Worm (Caenorhabditis elegans): ENCODE measurements around the gene olrn-1.
A peak's percentile ranks its signal among the peaks of the same experiment; 100 is the strongest.

The olrn-1 gene

DNA sequence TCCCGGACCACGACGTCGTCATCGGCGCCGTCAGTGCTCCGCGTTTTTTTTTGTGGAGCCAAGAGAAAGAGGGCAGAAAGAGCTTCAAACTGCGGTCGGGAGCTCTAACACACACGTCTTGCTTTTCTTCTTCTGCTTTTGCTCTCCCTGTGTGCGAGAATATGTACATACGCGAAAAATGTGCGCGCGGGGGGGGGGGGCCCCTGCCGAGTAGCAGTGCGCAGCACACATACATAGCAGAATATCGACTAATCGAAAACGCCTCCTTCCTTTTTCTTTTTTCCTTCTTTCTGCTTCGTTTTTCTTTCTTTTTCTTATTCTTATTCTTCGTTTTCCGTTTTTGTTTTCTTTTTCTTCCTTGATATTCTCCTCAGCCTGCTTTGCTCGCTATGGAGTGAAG lies 29.2 kb downstream of the olrn-1 start (continued):
- TF ChIP-seq fkh-10 (GFP tag; optimal IDR thresholded peaks at IDR 0.05) (peak; percentile 22), lin-39 (tag; optimal IDR thresholded peaks at IDR 0.05) (no peak), sox-4 (tag; optimal IDR thresholded peaks at IDR 0.05) (no peak), nhr-90 (tag; optimal IDR thresholded peaks at IDR 0.05; ENCODE audit: poor library complexity) (no peak), nhr-47 (tag; optimal IDR thresholded peaks at IDR 0.05) (peak; percentile 41), nhr-85 (tag) (no peak), snpc-4 (tag; optimal IDR thresholded peaks at IDR 0.05) (no peak), lsy-2 (tag; optimal IDR thresholded peaks at IDR 0.05) (peak in 1 of 2 experiments; percentile 17), grh-1 (GFP tag; IDR thresholded peaks at IDR 0.05) (no peak), hlh-4 (tag; optimal IDR thresholded peaks at IDR 0.05) (no peak), nhr-237 (tag; optimal IDR thresholded peaks at IDR 0.05) (no peak), lin-35 (GFP tag; optimal IDR thresholded peaks at IDR 0.05) (no peak), dsc-1 (tag; optimal IDR thresholded peaks at IDR 0.05) (no peak), unc-98 (GFP tag; IDR thresholded peaks at IDR 0.05) (no peak), mep-1 (tag; optimal IDR thresholded peaks at IDR 0.05) (no peak), unc-86 (tag; optimal IDR thresholded peaks at IDR 0.05) (peak; percentile 44), ets-5 (GFP tag; IDR thresholded peaks at IDR 0.05) (no peak), jun-1 (tag; optimal IDR thresholded peaks at IDR 0.05) (no peak), ztf-4 (tag; optimal IDR thresholded peaks at IDR 0.05) (no peak), C04F5.9 (tag; optimal IDR thresholded peaks at IDR 0.05) (no peak), ceh-88 (GFP tag; IDR thresholded peaks at IDR 0.05) (no peak), Y116A8C.19 (tag; optimal IDR thresholded peaks at IDR 0.05; ENCODE audit: borderline replicate concordance) (no peak), tbx-2 (tag; optimal IDR thresholded peaks at IDR 0.05) (peak; percentile 50), xbp-1 (tag; optimal IDR thresholded peaks at IDR 0.05) (no peak), efl-1 (optimal IDR thresholded peaks at IDR 0.05) (no peak), efl-1 (GFP tag; optimal IDR thresholded peaks at IDR 0.05 in 1 of 2) (peak in 1 of 2 experiments; percentile 55), mef-2 (tag; optimal IDR thresholded peaks at IDR 0.05) (no peak), ceh-8 (GFP tag; optimal IDR thresholded peaks at IDR 0.05) (no peak), nhr-71 (tag; optimal IDR thresholded peaks at IDR 0.05) (peak; percentile 40), rnt-1 (tag; optimal IDR thresholded peaks at IDR 0.05) (no peak), isw-1 (GFP tag; IDR thresholded peaks at IDR 0.05) (no peak; the same call in 1 of the 2 replicates), fkh-8 (tag; optimal IDR thresholded peaks at IDR 0.05) (peak; percentile 71)

DNA sequence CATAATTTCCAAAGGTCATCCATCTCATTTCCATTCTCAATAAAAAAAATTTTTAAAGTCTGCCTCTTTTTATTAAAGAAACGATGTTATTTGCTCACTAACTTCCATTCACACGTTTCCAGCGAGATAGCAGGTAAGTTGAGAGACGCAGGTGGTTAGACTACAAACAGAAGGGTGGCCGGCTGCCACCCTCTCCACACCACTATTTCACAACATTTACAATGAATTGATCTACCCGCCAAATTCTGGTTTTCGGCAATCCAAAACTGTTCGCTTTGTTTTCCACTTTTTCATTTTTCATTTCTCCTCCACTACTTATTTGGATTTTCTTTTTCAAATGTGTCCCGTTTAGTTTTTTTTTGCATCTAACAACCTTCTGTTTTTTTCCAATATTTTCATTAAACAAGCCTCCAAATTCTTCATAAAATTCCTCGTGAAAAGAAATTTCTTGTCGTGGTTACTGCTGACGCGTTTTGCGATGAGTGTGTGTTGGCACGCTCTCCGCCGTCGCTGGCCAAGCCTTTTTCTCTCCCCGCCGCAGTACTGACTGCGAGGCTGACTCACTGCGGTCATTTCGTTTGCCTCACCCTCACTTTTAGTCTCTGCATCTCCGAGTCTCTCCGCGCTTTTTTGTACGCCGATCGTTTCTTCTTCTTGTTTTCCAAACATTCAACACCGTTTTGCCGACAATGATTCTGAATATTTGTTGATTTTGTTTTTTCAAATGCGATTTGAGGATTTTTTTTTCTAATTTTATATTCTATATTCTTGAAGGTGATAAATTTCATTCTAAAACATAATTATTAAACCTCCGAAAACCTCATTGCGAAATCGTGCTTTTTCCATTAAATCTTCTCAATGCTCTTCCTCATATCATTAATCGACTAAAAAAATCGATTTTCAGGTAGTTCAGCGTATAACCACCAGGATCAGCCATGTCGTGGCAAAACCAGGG lies 30.8 kb downstream of the olrn-1 start, which contains the start of gene dyn-1:
Gene dyn-1 (plus strand): TSS at position 905 of the 955 bp plus-strand sequence.
- peak; percentile 47 for TF ChIP-seq xbp-1 (tag; optimal IDR thresholded peaks at IDR 0.05)
- TF ChIP-seq dpl-1 (GFP tag; optimal IDR thresholded peaks at IDR 0.05), result peak; percentile 1 to 66 (median 46)
- TF ChIP-seq efl-3 (GFP tag; optimal IDR thresholded peaks at IDR 0.05), result no peak
- TF ChIP-seq nhr-71 (tag; optimal IDR thresholded peaks at IDR 0.05), result peak; percentile 86
- peak; percentile 69 for TF ChIP-seq tbx-2 (tag; optimal IDR thresholded peaks at IDR 0.05)
- TF ChIP-seq ces-1 (GFP tag; optimal IDR thresholded peaks at IDR 0.05), result no peak
- TF ChIP-seq pag-3 (tag; optimal IDR thresholded peaks at IDR 0.05; ENCODE audit: borderline replicate concordance, insufficient read depth), result peak; percentile 77
- peak; percentile 91 for TF ChIP-seq nhr-85 (tag)
- TF ChIP-seq tlp-1 (tag; optimal IDR thresholded peaks at IDR 0.05), result no peak
- peak; percentile 39 for TF ChIP-seq zip-4 (GFP tag; optimal IDR thresholded peaks at IDR 0.05)
- no peak for TF ChIP-seq nhr-84 (tag; optimal IDR thresholded peaks at IDR 0.05)
- TF ChIP-seq ceh-90 (tag; optimal IDR thresholded peaks at IDR 0.05), result no peak
- TF ChIP-seq ceh-88 (GFP tag; IDR thresholded peaks at IDR 0.05), result no peak
- TF ChIP-seq elt-3 (tag; optimal IDR thresholded peaks at IDR 0.05), result peak in 1 of 6 experiments; percentile 35
- peak; percentile 58 to 80 for TF ChIP-seq lin-35 (GFP tag; optimal IDR thresholded peaks at IDR 0.05)
- no peak for TF ChIP-seq nhr-237 (tag; optimal IDR thresholded peaks at IDR 0.05)
- TF ChIP-seq nhr-20 (tag; optimal IDR thresholded peaks at IDR 0.05), result peak; percentile 84
- TF ChIP-seq dsc-1 (tag; optimal IDR thresholded peaks at IDR 0.05), result peak; percentile 58
- peak; percentile 88 for TF ChIP-seq lin-14 (GFP tag; optimal IDR thresholded peaks at IDR 0.05)
- no peak for TF ChIP-seq ceh-63 (GFP tag; optimal IDR thresholded peaks at IDR 0.05)
- peak; percentile 38 for TF ChIP-seq nhr-77 (tag; optimal IDR thresholded peaks at IDR 0.05)
- no peak for TF ChIP-seq lin-39 (tag; optimal IDR thresholded peaks at IDR 0.05)
- no peak for TF ChIP-seq fkh-10 (GFP tag; optimal IDR thresholded peaks at IDR 0.05)
- TF ChIP-seq nhr-12 (tag; optimal IDR thresholded peaks at IDR 0.05), result no peak
- TF ChIP-seq grh-1 (GFP tag; IDR thresholded peaks at IDR 0.05), result peak; percentile 49
- TF ChIP-seq nhr-76 (tag; optimal IDR thresholded peaks at IDR 0.05), result no peak
- peak; percentile 62 to 72 for TF ChIP-seq lsy-2 (tag; optimal IDR thresholded peaks at IDR 0.05)
- peak; percentile 38 to 41 for TF ChIP-seq efl-1 (optimal IDR thresholded peaks at IDR 0.05)
- peak; percentile 17 to 86 for TF ChIP-seq efl-1 (GFP tag; optimal IDR thresholded peaks at IDR 0.05 in 1 of 2)
- TF ChIP-seq C16A3.4 (tag; optimal IDR thresholded peaks at IDR 0.05), result peak; percentile 73
- peak; percentile 51 for TF ChIP-seq C04F5.9 (tag; optimal IDR thresholded peaks at IDR 0.05)
- TF ChIP-seq hlh-4 (tag; optimal IDR thresholded peaks at IDR 0.05), result no peak
